Worm (Caenorhabditis elegans): ENCODE results near the gene pgp-4.

DNA sequence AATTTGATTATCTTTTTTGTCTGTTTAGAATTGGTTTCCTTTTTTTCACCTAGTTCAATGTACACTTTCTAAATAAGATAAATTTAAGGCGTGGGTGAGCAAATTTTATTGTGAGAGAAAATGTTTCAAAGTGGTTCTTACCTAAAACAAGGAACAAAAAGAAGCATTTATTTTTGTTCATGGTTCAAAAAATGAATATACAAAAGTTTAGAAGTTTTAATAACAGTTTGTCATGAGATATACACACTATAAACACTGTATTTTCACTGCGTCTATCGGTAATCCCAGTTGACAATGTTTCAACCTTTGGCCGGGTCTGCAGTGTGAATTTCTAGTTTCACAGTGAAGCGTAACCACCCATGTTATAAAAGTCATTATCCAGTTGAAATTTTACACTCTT, 42.2 kb upstream of the pgp-4 start, which contains the start of gene F08G12.11:
- TF ChIP-seq fkh-10 (GFP tag; optimal IDR thresholded peaks at IDR 0.05) = no peak
- TF ChIP-seq pha-4 (tag; optimal IDR thresholded peaks at IDR 0.05) = no peak
- TF ChIP-seq elt-1 (tag; optimal IDR thresholded peaks at IDR 0.05) = no peak
- no peak for TF ChIP-seq ZK546.5 (tag; optimal IDR thresholded peaks at IDR 0.05)
- no peak for TF ChIP-seq pqm-1 (tag; optimal IDR thresholded peaks at IDR 0.05)
- no peak for TF ChIP-seq mml-1 (tag; optimal IDR thresholded peaks at IDR 0.05)
- no peak for TF ChIP-seq ama-1 (optimal IDR thresholded peaks at IDR 0.05)
- TF ChIP-seq lin-15B (tag; optimal IDR thresholded peaks at IDR 0.05) = no peak
- no peak for TF ChIP-seq R02D3.7 (tag; optimal IDR thresholded peaks at IDR 0.05)
- TF ChIP-seq unc-39 (tag; optimal IDR thresholded peaks at IDR 0.05) = no peak
- no peak for TF ChIP-seq nhr-77 (tag; optimal IDR thresholded peaks at IDR 0.05)

Measured in whole organism, L3 larva.